Worm (Caenorhabditis elegans): ENCODE data around the gene K11E4.6.

DNA sequence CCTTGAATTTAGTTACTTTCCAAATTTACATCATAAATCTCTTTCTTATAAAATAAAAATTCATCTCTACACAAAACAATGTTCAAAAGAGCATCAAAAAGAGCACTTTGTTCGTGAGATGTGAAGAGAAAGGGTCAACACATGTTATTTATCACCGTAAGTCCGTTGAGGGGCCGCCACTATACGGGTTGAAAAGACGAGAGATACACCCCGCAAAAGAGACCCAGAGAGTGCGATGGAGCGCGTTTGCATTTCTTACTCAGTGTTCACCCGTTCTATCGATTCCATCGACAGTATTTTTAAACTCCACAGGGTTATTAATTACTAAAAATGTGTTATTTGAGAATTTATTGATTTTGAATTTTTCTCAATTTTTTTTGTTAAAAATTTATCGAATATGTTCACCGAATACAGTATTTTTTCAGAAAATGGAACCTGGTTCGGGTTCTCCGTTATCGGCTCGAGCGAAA lies 2.4 kb downstream of the K11E4.6 start, which contains the start of gene pix-1:
- no peak for TF ChIP-seq flh-1 (GFP tag; optimal IDR thresholded peaks at IDR 0.05)
- no peak for TF ChIP-seq nhr-12 (tag; optimal IDR thresholded peaks at IDR 0.05)
- TF ChIP-seq elt-3 (tag; optimal IDR thresholded peaks at IDR 0.05), result no peak
- peak; percentile 33 for TF ChIP-seq lsy-2 (tag; optimal IDR thresholded peaks at IDR 0.05)
- TF ChIP-seq nhr-237 (tag; optimal IDR thresholded peaks at IDR 0.05), result no peak
- no peak for TF ChIP-seq snpc-4 (tag; optimal IDR thresholded peaks at IDR 0.05)
- TF ChIP-seq blmp-1 (tag; optimal IDR thresholded peaks at IDR 0.05), result no peak
- TF ChIP-seq ztf-11 (tag; optimal IDR thresholded peaks at IDR 0.05), result no peak
- TF ChIP-seq ces-1 (GFP tag; optimal IDR thresholded peaks at IDR 0.05), result peak; percentile 33
- TF ChIP-seq nhr-76 (tag; optimal IDR thresholded peaks at IDR 0.05), result no peak
- peak; percentile 11 for TF ChIP-seq nhr-2 (tag; optimal IDR thresholded peaks at IDR 0.05)
- TF ChIP-seq elt-1 (tag; optimal IDR thresholded peaks at IDR 0.05; ENCODE audit: borderline replicate concordance, insufficient read depth), result no peak
